Worm (Caenorhabditis elegans) whole organism, young adult: Measurements from ENCODE around the gene T07F8.4.
A peak's percentile ranks its signal among the peaks of the same experiment; 100 is the strongest.

Experiments used
- B0019.2 ChIP-seq: fragments of 200-800 bp; sonication (Bioruptor generic); conservative IDR thresholded peaks from 2 replicates; pipeline ENCODE4 v1.3.6; 2022; ENCODE audit warnings: missing genetic modification reagents, missing genetic modification characterization, missing compliant biosample characterization
- B0261.1 ChIP-seq: sonication (generic microtip); optimal IDR thresholded peaks from 2 replicates; lab custom pipeline; 2016; ENCODE audit warnings: mild to moderate bottlenecking, missing genetic modification characterization, moderate library complexity, missing compliant biosample characterization
- B0336.3 ChIP-seq: fragments of 200-800 bp; sonication (Bioruptor generic); IDR thresholded peaks from 2 replicates; pipeline ENCODE4 v1.3.6; 2022; ENCODE audit warnings: missing genetic modification characterization, missing compliant biosample characterization
- C17E4.6 ChIP-seq: fragments of 200-800 bp; sonication (Bioruptor generic); IDR thresholded peaks from 2 replicates; pipeline ENCODE4 v1.3.6; 2022; ENCODE audit warnings: missing genetic modification reagents, missing genetic modification characterization, missing compliant biosample characterization
- D2030.7 ChIP-seq: fragments of 200-800 bp; sonication (Bioruptor generic); IDR thresholded peaks from 2 replicates; pipeline ENCODE4 v1.3.6; 2022; ENCODE audit warnings: missing genetic modification reagents, missing genetic modification characterization, missing compliant biosample characterization
- F33H1.4 ChIP-seq: fragments of 200-800 bp; sonication (Bioruptor generic); IDR thresholded peaks from 2 replicates; pipeline ENCODE4 v1.3.6; 2022; ENCODE audit warnings: missing genetic modification reagents, missing genetic modification characterization, missing compliant biosample characterization
- F49E8.2 ChIP-seq: sonication (generic microtip); optimal IDR thresholded peaks from 3 replicates; lab custom pipeline; 2017; ENCODE audit warnings: missing genetic modification characterization, mild to moderate bottlenecking, missing compliant biosample characterization, antibody characterized with exemption, moderate library complexity; ENCODE audit not compliant: insufficient read depth
- F52B5.7 ChIP-seq: sonication (generic microtip); optimal IDR thresholded peaks from 2 replicates; lab custom pipeline; 2016; ENCODE audit warnings: mild to moderate bottlenecking, missing genetic modification characterization, missing compliant biosample characterization
- F57A8.1 ChIP-seq: fragments of 200-800 bp; sonication (Bioruptor generic); optimal IDR thresholded peaks from 2 replicates; lab custom pipeline; 2018; ENCODE audit warnings: mild to moderate bottlenecking, missing genetic modification characterization, moderate library complexity, missing compliant biosample characterization
- F57C9.4 ChIP-seq: sonication (generic microtip); optimal IDR thresholded peaks from 2 replicates; lab custom pipeline; 2017; ENCODE audit warnings: mild to moderate bottlenecking, missing genetic modification characterization, missing compliant biosample characterization
- Y56A3A.18 ChIP-seq: fragments of 200-800 bp; sonication (Bioruptor generic); IDR thresholded peaks from 2 replicates; pipeline ENCODE4 v1.3.6; 2022; ENCODE audit warnings: missing genetic modification reagents, missing genetic modification characterization, missing compliant biosample characterization
- ZK185.1 ChIP-seq: sonication (generic microtip); optimal IDR thresholded peaks from 2 replicates; lab custom pipeline; 2016; ENCODE audit warnings: mild to moderate bottlenecking, missing genetic modification characterization, missing compliant biosample characterization; ENCODE audit not compliant: poor library complexity, severe bottlenecking
- akir-1 ChIP-seq: fragments of 200-800 bp; sonication (Bioruptor generic); optimal IDR thresholded peaks from 2 replicates; lab custom pipeline; 2018; ENCODE audit warnings: mild to moderate bottlenecking, missing genetic modification characterization, moderate library complexity, missing compliant biosample characterization
- attf-5 ChIP-seq: fragments of 200-800 bp; sonication (Bioruptor generic); optimal IDR thresholded peaks from 2 replicates; lab custom pipeline; 2018; ENCODE audit warnings: mild to moderate bottlenecking, missing genetic modification characterization, missing compliant biosample characterization
- cebp-1 ChIP-seq, 2 experiments: fragments of 200-800 bp in 1 of 2; sonication (Bioruptor generic) in 1 of 2; sonication (generic microtip) in 1 of 2; IDR thresholded peaks in 1 of 2; optimal IDR thresholded peaks in 1 of 2; 2 replicates each; pipeline versions ENCODE4 v1.3.6 to Lab custom; 2017 to 2022; ENCODE audit warnings: missing compliant biosample characterization in 2 of 2, missing genetic modification characterization in 2 of 2, mild to moderate bottlenecking in 1 of 2, missing genetic modification reagents in 1 of 2, moderate library complexity in 1 of 2
- cebp-2 ChIP-seq: fragments of 200-800 bp; sonication (Bioruptor generic); IDR thresholded peaks from 2 replicates; pipeline ENCODE4 v1.3.6; 2022; ENCODE audit warnings: missing genetic modification characterization, missing compliant biosample characterization
- ceh-91 ChIP-seq: fragments of 200-800 bp; sonication (Bioruptor generic); IDR thresholded peaks from 2 replicates; pipeline ENCODE4 v1.3.6; 2022; ENCODE audit warnings: missing genetic modification reagents, missing genetic modification characterization, missing compliant biosample characterization
- chd-7 ChIP-seq: sonication (generic microtip); optimal IDR thresholded peaks from 2 replicates; lab custom pipeline; 2016; ENCODE audit warnings: mild to moderate bottlenecking, missing genetic modification characterization, moderate library complexity, missing compliant biosample characterization
- efl-1 ChIP-seq: fragments of 150-350 bp; optimal IDR thresholded peaks from 2 replicates; lab custom pipeline; 2014; ENCODE audit warnings: missing biosample characterization, missing genetic modification reagents, missing genetic modification characterization
- ets-4 ChIP-seq: fragments of 200-800 bp; sonication (Bioruptor generic); optimal IDR thresholded peaks from 2 replicates; lab custom pipeline; 2018; ENCODE audit warnings: mild to moderate bottlenecking, missing genetic modification characterization, missing compliant biosample characterization
- fkh-3 ChIP-seq: sonication (generic microtip); optimal IDR thresholded peaks from 2 replicates; lab custom pipeline; 2016; ENCODE audit warnings: mild to moderate bottlenecking, missing genetic modification characterization, missing compliant biosample characterization
- him-1 ChIP-seq: sonication (generic microtip); optimal IDR thresholded peaks from 2 replicates; lab custom pipeline; 2016; ENCODE audit warnings: missing genotype, missing genetic modification reagents, missing genetic modification characterization, missing compliant biosample characterization
- hmg-1.2 ChIP-seq: fragments of 200-800 bp; sonication (Bioruptor generic); IDR thresholded peaks from 2 replicates; pipeline ENCODE4 v1.3.6; 2022; ENCODE audit warnings: missing genetic modification reagents, missing genetic modification characterization, missing compliant biosample characterization
- hrde-1 ChIP-seq: sonication (generic microtip); optimal IDR thresholded peaks from 2 replicates; lab custom pipeline; 2016; ENCODE audit warnings: missing genetic modification characterization, mild to moderate bottlenecking, missing compliant biosample characterization, moderate library complexity, missing genotype, missing genetic modification reagents, borderline replicate concordance
- let-526 ChIP-seq: fragments of 200-800 bp; sonication (Bioruptor generic); IDR thresholded peaks from 2 replicates; pipeline ENCODE4 v1.3.6; 2022; ENCODE audit warnings: missing genetic modification reagents, missing genetic modification characterization, missing compliant biosample characterization
- lin-26 ChIP-seq: fragments of 200-800 bp; sonication (Bioruptor generic); IDR thresholded peaks from 2 replicates; pipeline ENCODE4 v1.3.6; 2022; ENCODE audit warnings: missing genetic modification reagents, missing genetic modification characterization, missing compliant biosample characterization
- lir-1 ChIP-seq: fragments of 200-800 bp; sonication (Bioruptor generic); conservative IDR thresholded peaks from 2 replicates; pipeline ENCODE4 v1.3.6; 2022; ENCODE audit warnings: missing genetic modification reagents, missing genetic modification characterization, missing compliant biosample characterization
- lsl-1 ChIP-seq: fragments of 200-800 bp; sonication (Bioruptor generic); optimal IDR thresholded peaks from 2 replicates; lab custom pipeline; 2018; ENCODE audit warnings: mild to moderate bottlenecking, missing genetic modification characterization, moderate library complexity, missing compliant biosample characterization
- madf-3 ChIP-seq: fragments of 200-800 bp; sonication (Bioruptor generic); IDR thresholded peaks from 2 replicates; pipeline ENCODE4 v1.3.6; 2022; ENCODE audit warnings: missing genetic modification reagents, missing genetic modification characterization, missing compliant biosample characterization
- madf-6 ChIP-seq: fragments of 200-800 bp; sonication (Bioruptor generic); IDR thresholded peaks from 2 replicates; pipeline ENCODE4 v1.3.6; 2022; ENCODE audit warnings: missing genetic modification reagents, missing genetic modification characterization, missing compliant biosample characterization
- madf-8 ChIP-seq: fragments of 200-800 bp; sonication (Bioruptor generic); conservative IDR thresholded peaks from 2 replicates; pipeline ENCODE4 v1.3.6; 2022; ENCODE audit warnings: missing genetic modification reagents, missing genetic modification characterization, missing compliant biosample characterization
- nfya-2 ChIP-seq: fragments of 200-800 bp; sonication (Bioruptor generic); IDR thresholded peaks from 2 replicates; pipeline ENCODE4 v1.3.6; 2022; ENCODE audit warnings: missing genetic modification reagents, missing genetic modification characterization, missing compliant biosample characterization
- repo-1 ChIP-seq: sonication (generic microtip); optimal IDR thresholded peaks from 2 replicates; lab custom pipeline; 2017; ENCODE audit warnings: mild to moderate bottlenecking, missing genetic modification characterization, missing compliant biosample characterization
- rpc-1 ChIP-seq, 2 experiments: fragments of 150-350 bp in 1 of 2; sonication (generic microtip) in 1 of 2; optimal IDR thresholded peaks; 2 replicates each; lab custom pipeline; 2014 to 2018; ENCODE audit warnings: missing biosample characterization in 1 of 2, missing genetic modification characterization in 1 of 2, missing genetic modification reagents in 1 of 2, missing genotype in 1 of 2
- snpc-1.1 ChIP-seq: sonication (generic microtip); optimal IDR thresholded peaks from 2 replicates; lab custom pipeline; 2017; ENCODE audit warnings: missing genetic modification characterization, mild to moderate bottlenecking, missing compliant biosample characterization, antibody characterized with exemption, moderate library complexity, missing genotype, missing genetic modification reagents; ENCODE audit not compliant: insufficient read depth
- snpc-3.4 ChIP-seq: sonication (generic microtip); optimal IDR thresholded peaks from 2 replicates; lab custom pipeline; 2017; ENCODE audit warnings: missing genetic modification characterization, mild to moderate bottlenecking, missing compliant biosample characterization, antibody characterized with exemption, moderate library complexity, missing genotype, missing genetic modification reagents
- tbp1 ChIP-seq: fragments of 200-800 bp; sonication (Bioruptor generic); optimal IDR thresholded peaks from 2 replicates; lab custom pipeline; 2018; ENCODE audit warnings: mild to moderate bottlenecking, missing genetic modification characterization, missing compliant biosample characterization
- xnd-1 ChIP-seq: sonication (generic microtip); optimal IDR thresholded peaks from 2 replicates; lab custom pipeline; 2016; ENCODE audit warnings: missing genotype, missing genetic modification reagents, missing genetic modification characterization, missing compliant biosample characterization
- ztf-28 ChIP-seq: fragments of 200-800 bp; sonication (Bioruptor generic); IDR thresholded peaks from 2 replicates; pipeline ENCODE4 v1.3.6; 2022; ENCODE audit warnings: missing genetic modification reagents, missing genetic modification characterization, missing compliant biosample characterization

The T07F8.4 gene

ce11 chrII:7099231-7099630, 32.6 kb downstream of the T07F8.4 start (continued):
- TF ChIP-seq C17E4.6 (GFP tag; lab: Robert Waterston, UW) = no peak
- peak; percentile 64; the same call in 1 of the 2 replicates for TF ChIP-seq madf-3 (GFP tag; lab: Robert Waterston, UW)
- no peak for TF ChIP-seq chd-7 (tag; lab: Kevin White, UChicago)
- TF ChIP-seq hmg-1.2 (GFP tag; lab: Robert Waterston, UW) = 0 out of 2 replicates have a peak, but pooled peaks have one; percentile 7
- TF ChIP-seq let-526 (GFP tag; lab: Robert Waterston, UW) = no peak
- TF ChIP-seq D2030.7 (GFP tag; lab: Robert Waterston, UW) = no peak
- TF ChIP-seq cebp-2 (GFP tag; lab: Robert Waterston, UW) = no peak
- no peak for TF ChIP-seq B0019.2
- no peak for TF ChIP-seq repo-1 (tag; lab: Kevin White, UChicago)
- TF ChIP-seq F49E8.2 = no peak
- TF ChIP-seq Y56A3A.18 (GFP tag; lab: Robert Waterston, UW) = no peak
- peak; percentile 53 for TF ChIP-seq him-1 (tag; lab: Kevin White, UChicago)
- no peak for TF ChIP-seq snpc-1.1 (tag; lab: Kevin White, UChicago)
- TF ChIP-seq F57C9.4 (tag; lab: Kevin White, UChicago) = no peak
- TF ChIP-seq ets-4 (GFP tag; lab: Kevin White, UChicago) = no peak
- no peak for TF ChIP-seq hrde-1 (tag; lab: Kevin White, UChicago)
- TF ChIP-seq B0336.3 = no peak
- no peak for TF ChIP-seq F57A8.1 (GFP tag; lab: Kevin White, UChicago)
- no peak for TF ChIP-seq lir-1 (GFP tag; lab: Robert Waterston, UW)
- TF ChIP-seq tbp1 (GFP tag; lab: Kevin White, UChicago) = no peak

ce11 chrII:7098578-7098977, 33.3 kb downstream of the T07F8.4 start, which contains the start of gene mct-5:
mct-5 (minus strand) TSS chrII:7098593.
- TF ChIP-seq fkh-3 (tag; lab: Kevin White, UChicago) (no peak), D2030.7 (GFP tag; lab: Robert Waterston, UW) (0 out of 2 replicates have a peak, but pooled peaks have one; percentile 10), madf-8 (GFP tag; lab: Robert Waterston, UW) (peak; percentile 98), rpc-1 (optimal IDR thresholded peaks at IDR 0.05; lab: Kevin White, UChicago) (no peak), rpc-1 (tag; optimal IDR thresholded peaks at IDR 0.05; lab: Kevin White, UChicago) (no peak), lsl-1 (GFP tag; lab: Kevin White, UChicago) (peak; percentile 89), attf-5 (GFP tag; lab: Kevin White, UChicago) (no peak), cebp-1 (GFP tag; IDR thresholded peaks at IDR 0.05; lab: Robert Waterston, UW) (no peak), cebp-1 (tag; optimal IDR thresholded peaks at IDR 0.05; lab: Kevin White, UChicago) (no peak), nfya-2 (GFP tag; lab: Robert Waterston, UW) (no peak), F33H1.4 (GFP tag; lab: Robert Waterston, UW) (peak; percentile 58), madf-6 (peak; percentile 99), snpc-3.4 (tag; lab: Kevin White, UChicago) (peak; percentile 11), him-1 (tag; lab: Kevin White, UChicago) (peak; percentile 21), xnd-1 (tag; lab: Kevin White, UChicago) (peak; percentile 88), ceh-91 (0 out of 2 replicates have a peak, but pooled peaks have one; percentile 8), F52B5.7 (tag; lab: Kevin White, UChicago) (no peak), efl-1 (peak; percentile 30)
- TF ChIP-seq, all 124 proteins: peak for 10

ce11 chrII:7095970-7096369, 35.9 kb downstream of the T07F8.4 start:
- TF ChIP-seq lin-26 (GFP tag; lab: Robert Waterston, UW) (0 out of 2 replicates have a peak, but pooled peaks have one; percentile 43), him-1 (tag; lab: Kevin White, UChicago) (peak; percentile 18), ztf-28 (no peak), ZK185.1 (tag; lab: Kevin White, UChicago) (no peak), akir-1 (GFP tag; lab: Kevin White, UChicago) (no peak), madf-6 (peak; percentile 58), B0261.1 (tag; lab: Kevin White, UChicago) (no peak), xnd-1 (tag; lab: Kevin White, UChicago) (peak; percentile 22)
